Worm (Caenorhabditis elegans) whole organism, L2 larva: ENCODE measurements around the gene chat-1.

Experiments used
- Y55F3AM.14 ChIP-seq: fragments of 200-800 bp; sonication (Bioruptor generic); optimal IDR thresholded peaks from 2 replicates; lab custom pipeline; 2018; ENCODE audit warnings: mild to moderate bottlenecking, missing genetic modification characterization, missing compliant biosample characterization
- ama-1 ChIP-seq: fragments of 150-350 bp; optimal IDR thresholded peaks from 2 replicates; lab custom pipeline; 2018; ENCODE audit warnings: inconsistent platforms
- ceh-16 ChIP-seq: fragments of 150-350 bp; optimal IDR thresholded peaks from 2 replicates; lab custom pipeline; 2014; ENCODE audit warnings: missing biosample characterization, missing genetic modification characterization
- crh-2 ChIP-seq: sonication (generic microtip); optimal IDR thresholded peaks from 2 replicates; lab custom pipeline; 2017; ENCODE audit warnings: missing biosample characterization, missing genetic modification characterization
- elt-3 ChIP-seq: sonication (generic microtip); optimal IDR thresholded peaks from 2 replicates; lab custom pipeline; 2017; ENCODE audit warnings: missing biosample characterization, missing genetic modification characterization
- fos-1 ChIP-seq: fragments of 150-350 bp; optimal IDR thresholded peaks from 2 replicates; lab custom pipeline; 2014; ENCODE audit warnings: missing biosample characterization, missing genetic modification characterization
- mab-5 ChIP-seq: fragments of 150-350 bp; optimal IDR thresholded peaks from 2 replicates; lab custom pipeline; 2014; ENCODE audit warnings: missing biosample characterization, missing genetic modification characterization
- mbf-1 ChIP-seq: sonication (generic microtip); optimal IDR thresholded peaks from 2 replicates; lab custom pipeline; 2017; ENCODE audit warnings: missing biosample characterization, missing genetic modification characterization
- nhr-10 ChIP-seq: sonication (generic microtip); optimal IDR thresholded peaks from 2 replicates; lab custom pipeline; 2017; ENCODE audit warnings: missing biosample characterization, missing genetic modification characterization
- nhr-11 ChIP-seq: fragments of 150-350 bp; optimal IDR thresholded peaks from 2 replicates; lab custom pipeline; 2014; ENCODE audit warnings: missing biosample characterization, missing genetic modification characterization
- nhr-77 ChIP-seq: fragments of 150-350 bp; optimal IDR thresholded peaks from 2 replicates; lab custom pipeline; 2014; ENCODE audit warnings: missing biosample characterization, missing genetic modification characterization
- peb-1 ChIP-seq: fragments of 150-350 bp; optimal IDR thresholded peaks from 2 replicates; lab custom pipeline; 2014; ENCODE audit warnings: missing biosample characterization, missing genetic modification characterization
- sma-9 ChIP-seq, 2 experiments: fragments of 150-350 bp in 1 of 2; sonication (generic microtip) in 1 of 2; optimal IDR thresholded peaks; 2 replicates each; lab custom pipeline; 2014 to 2016; ENCODE audit warnings: missing genetic modification characterization in 2 of 2, mild to moderate bottlenecking in 1 of 2, missing biosample characterization in 1 of 2, missing compliant biosample characterization in 1 of 2, missing genetic modification reagents in 1 of 2, moderate library complexity in 1 of 2
- snpc-4 ChIP-seq: fragments of 150-350 bp; optimal IDR thresholded peaks from 2 replicates; lab custom pipeline; 2014; ENCODE audit warnings: missing biosample characterization, missing genetic modification characterization
- unc-55 ChIP-seq: fragments of 150-350 bp; sonication (generic microtip); optimal IDR thresholded peaks from 3 replicates; lab custom pipeline; 2014; ENCODE audit warnings: missing biosample characterization, missing genetic modification reagents, missing genetic modification characterization
- ztf-1 ChIP-seq: fragments of 200-800 bp; sonication (Bioruptor generic); conservative IDR thresholded peaks from 2 replicates; pipeline ENCODE4 v1.3.6; 2022; ENCODE audit warnings: missing genetic modification characterization, missing compliant biosample characterization
- ztf-11 ChIP-seq: sonication (generic microtip); optimal IDR thresholded peaks from 2 replicates; lab custom pipeline; 2017; ENCODE audit warnings: missing biosample characterization, missing genetic modification characterization

chat-1 gene

DNA sequence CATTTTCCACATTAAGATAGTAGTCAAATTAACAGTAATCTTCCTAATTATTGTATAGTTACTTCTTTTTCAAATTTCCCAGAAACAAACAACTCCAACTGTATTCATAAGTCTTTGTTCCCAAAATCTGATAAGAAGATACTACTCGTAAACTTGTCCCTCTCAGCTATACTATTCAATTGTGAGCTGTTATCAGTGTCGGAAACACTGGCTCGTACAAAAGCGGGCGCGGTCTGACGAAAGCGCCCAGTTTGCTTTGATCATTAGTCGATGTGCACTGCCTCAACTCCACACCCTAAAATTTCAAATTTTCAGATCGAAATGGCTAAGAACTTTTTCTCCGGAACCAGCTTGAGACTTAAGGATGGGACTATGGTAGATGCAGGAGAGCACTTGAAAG is 39.6 kb downstream of the chat-1 start, which contains the start of gene trx-3:
Gene trx-3 (plus strand): TSS at position 291 of the 400 bp plus-strand sequence.
- TF ChIP-seq nhr-11 (tag; lab: Kevin White, UChicago): no peak
- TF ChIP-seq sma-9 (GFP tag; optimal IDR thresholded peaks at IDR 0.05; lab: Kevin White, UChicago): peak; percentile 36
- no peak for TF ChIP-seq sma-9 (tag; optimal IDR thresholded peaks at IDR 0.05; lab: Kevin White, UChicago)
- no peak for TF ChIP-seq Y55F3AM.14 (GFP tag; lab: Kevin White, UChicago)
- TF ChIP-seq elt-3 (tag; lab: Kevin White, UChicago): no peak
- TF ChIP-seq crh-2: no peak
- no peak for TF ChIP-seq ztf-11 (tag; lab: Kevin White, UChicago)
- no peak for TF ChIP-seq ceh-16 (tag; lab: Kevin White, UChicago)
- TF ChIP-seq ztf-1: no peak
- TF ChIP-seq ama-1 (lab: Kevin White, UChicago): no peak
- TF ChIP-seq fos-1 (tag; lab: Kevin White, UChicago): peak; percentile 53
- no peak for TF ChIP-seq snpc-4 (tag; lab: Kevin White, UChicago)
- TF ChIP-seq nhr-77 (tag; lab: Kevin White, UChicago): no peak
- no peak for TF ChIP-seq peb-1 (tag; lab: Kevin White, UChicago)
- no peak for TF ChIP-seq mbf-1 (tag; lab: Kevin White, UChicago)
- no peak for TF ChIP-seq mab-5 (tag; lab: Kevin White, UChicago)
- TF ChIP-seq, all 48 proteins: peak for 2

DNA sequence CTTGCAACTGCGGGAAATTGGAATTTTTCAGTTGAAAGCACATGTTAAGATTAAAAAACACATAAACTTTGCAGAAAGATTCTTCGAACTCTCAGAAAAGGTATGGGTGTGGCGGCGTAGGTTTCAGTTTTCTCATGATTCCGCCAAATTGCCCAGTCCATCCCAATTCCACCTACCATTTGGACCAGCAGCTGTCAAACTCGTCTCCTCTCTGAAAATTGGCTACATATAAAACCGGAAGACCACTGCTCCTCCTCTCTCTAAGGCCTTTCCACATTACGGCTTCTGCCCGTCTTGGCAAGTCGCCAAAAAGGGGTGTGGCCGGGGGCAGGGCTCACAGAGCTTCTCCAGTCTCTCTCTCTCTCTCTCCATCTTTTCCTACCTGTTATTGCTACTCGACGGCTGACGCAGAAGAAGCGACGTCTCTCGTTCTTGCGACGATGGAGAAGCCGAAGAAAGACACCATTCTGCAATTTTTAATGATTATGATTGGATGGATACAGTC is 43.1 kb downstream of the chat-1 start, which contains the start of gene ZK180.7:
Gene ZK180.7 (plus strand): TSS at position 395 of the 505 bp plus-strand sequence.
- TF ChIP-seq ama-1 (lab: Kevin White, UChicago) (no peak), nhr-10 (tag; lab: Kevin White, UChicago) (no peak), nhr-11 (tag; lab: Kevin White, UChicago) (no peak), snpc-4 (tag; lab: Kevin White, UChicago) (no peak), unc-55 (no peak)
- TF ChIP-seq, all 48 proteins: peak for 0
